Fruit fly (Drosophila melanogaster): Measurements from ENCODE around the gene Top2.

The Top2 gene

dm6 chr2L:19398317-19399234, 54.7 kb downstream of the Top2 start, which contains the start of gene CG17544 (continued):
- peak; percentile 70 for TF ChIP-seq nau (GFP tag; optimal IDR thresholded peaks at IDR 0.05)
- no peak for TF ChIP-seq Awh (GFP tag; IDR thresholded peaks at IDR 0.05)
- peak; percentile 81 for TF ChIP-seq sug (tag; optimal IDR thresholded peaks at IDR 0.05)
- no peak for TF ChIP-seq tup (GFP tag; optimal IDR thresholded peaks at IDR 0.05)
- TF ChIP-seq NFAT (GFP tag; IDR thresholded peaks at IDR 0.05), result peak; percentile 70
- no peak for TF ChIP-seq dm (GFP tag; optimal IDR thresholded peaks at IDR 0.05)
- no peak for TF ChIP-seq Sin3A (optimal IDR thresholded peaks at IDR 0.05)
- TF ChIP-seq CG11398 (GFP tag; optimal IDR thresholded peaks at IDR 0.05), result no peak
- TF ChIP-seq CG1603 (tag; optimal IDR thresholded peaks at IDR 0.05), result peak; percentile 13
- TF ChIP-seq chm (GFP tag; IDR thresholded peaks at IDR 0.05), result peak; percentile 66
- peak; percentile 52 for TF ChIP-seq CG18764 (GFP tag; optimal IDR thresholded peaks at IDR 0.05)
- TF ChIP-seq HHEX (GFP tag; optimal IDR thresholded peaks at IDR 0.05), result peak; percentile 83
- TF ChIP-seq H15 (GFP tag; IDR thresholded peaks at IDR 0.05), result peak; percentile 11; the same call in 1 of the 3 replicates
- no peak for TF ChIP-seq sc (optimal IDR thresholded peaks at IDR 0.05)
- TF ChIP-seq sc (GFP tag; optimal IDR thresholded peaks at IDR 0.05), result peak; percentile 78
- TF ChIP-seq CG7987 (GFP tag; optimal IDR thresholded peaks at IDR 0.05), result peak; percentile 29
- TF ChIP-seq Xbp1 (GFP tag; optimal IDR thresholded peaks at IDR 0.05), result peak; percentile 67
- TF ChIP-seq CG8924 (tag; optimal IDR thresholded peaks at IDR 0.05), result peak; percentile 92
- TF ChIP-seq CG14014 (GFP tag; IDR thresholded peaks at IDR 0.05), result peak; percentile 48
- no peak for TF ChIP-seq sim (GFP tag; IDR thresholded peaks at IDR 0.05)
- no peak for TF ChIP-seq CG5245 (GFP tag; optimal IDR thresholded peaks at IDR 0.05)
- peak; percentile 97 for TF ChIP-seq abd-A (tag; optimal IDR thresholded peaks at IDR 0.05)
- TF ChIP-seq gcm (GFP tag; optimal IDR thresholded peaks at IDR 0.05), result peak; percentile 87
- peak; percentile 33 for TF ChIP-seq CG3065 (GFP tag; optimal IDR thresholded peaks at IDR 0.05)
- peak; percentile 59 for TF ChIP-seq Chrac-16 (GFP tag; optimal IDR thresholded peaks at IDR 0.05)
- no peak for TF ChIP-seq CG2129 (GFP tag; IDR thresholded peaks at IDR 0.05; ENCODE audit: partially characterized antibody)
- peak; percentile 83 for TF ChIP-seq zf30C (GFP tag; optimal IDR thresholded peaks at IDR 0.05)
- TF ChIP-seq pita (GFP tag; optimal IDR thresholded peaks at IDR 0.05), result no peak
- no peak for TF ChIP-seq ara (GFP tag; IDR thresholded peaks at IDR 0.05)
- TF ChIP-seq CG6689 (GFP tag; IDR thresholded peaks at IDR 0.05), result peak; percentile 52; the same call in 1 of the 2 replicates
- TF ChIP-seq CG1647 (GFP tag; optimal IDR thresholded peaks at IDR 0.05), result no peak
- TF ChIP-seq insv (GFP tag; optimal IDR thresholded peaks at IDR 0.05), result peak in 1 of 2 experiments; percentile 28
- peak; percentile 4 for TF ChIP-seq pum (GFP tag; optimal IDR thresholded peaks at IDR 0.05)
- no peak for TF ChIP-seq CG12236 (GFP tag; optimal IDR thresholded peaks at IDR 0.05)
- TF ChIP-seq CG11695 (GFP tag; IDR thresholded peaks at IDR 0.05), result 0 out of 3 replicates have a peak, but pooled peaks have one; percentile 64
- TF ChIP-seq bbx (GFP tag; IDR thresholded peaks at IDR 0.05; ENCODE audit: partially characterized antibody), result peak; percentile 54
- no peak for TF ChIP-seq fd102C (GFP tag; optimal IDR thresholded peaks at IDR 0.05)
- TF ChIP-seq CG2712 (tag; optimal IDR thresholded peaks at IDR 0.05), result peak; percentile 89
- TF ChIP-seq org-1 (GFP tag; optimal IDR thresholded peaks at IDR 0.05), result peak; percentile 20
- TF ChIP-seq CG6765 (GFP tag; optimal IDR thresholded peaks at IDR 0.05), result peak; percentile 82
- no peak for TF ChIP-seq so (GFP tag; IDR thresholded peaks at IDR 0.05)
- TF ChIP-seq CG9215 (GFP tag; IDR thresholded peaks at IDR 0.05), result peak; percentile 70
- TF ChIP-seq CG3163 (GFP tag; optimal IDR thresholded peaks at IDR 0.05), result peak; percentile 62
- TF ChIP-seq Doc2 (GFP tag; IDR thresholded peaks at IDR 0.05), result no peak
- peak; percentile 18 for TF ChIP-seq CG13624 (GFP tag; optimal IDR thresholded peaks at IDR 0.05)
- TF ChIP-seq lilli (GFP tag; optimal IDR thresholded peaks at IDR 0.05), result peak; percentile 27
- TF ChIP-seq CG3838 (GFP tag; optimal IDR thresholded peaks at IDR 0.05), result no peak
- peak; percentile 50 for TF ChIP-seq run (tag; optimal IDR thresholded peaks at IDR 0.05)
- no peak for TF ChIP-seq CG7745 (tag; optimal IDR thresholded peaks at IDR 0.05)
- peak; percentile 66; the same call in 1 of the 2 replicates for TF ChIP-seq rib (GFP tag; IDR thresholded peaks at IDR 0.05)

Data from whole organism, embryonic.